Worm (Caenorhabditis elegans): ENCODE results near the gene Y24D9A.7.

Y24D9A.7 gene

DNA sequence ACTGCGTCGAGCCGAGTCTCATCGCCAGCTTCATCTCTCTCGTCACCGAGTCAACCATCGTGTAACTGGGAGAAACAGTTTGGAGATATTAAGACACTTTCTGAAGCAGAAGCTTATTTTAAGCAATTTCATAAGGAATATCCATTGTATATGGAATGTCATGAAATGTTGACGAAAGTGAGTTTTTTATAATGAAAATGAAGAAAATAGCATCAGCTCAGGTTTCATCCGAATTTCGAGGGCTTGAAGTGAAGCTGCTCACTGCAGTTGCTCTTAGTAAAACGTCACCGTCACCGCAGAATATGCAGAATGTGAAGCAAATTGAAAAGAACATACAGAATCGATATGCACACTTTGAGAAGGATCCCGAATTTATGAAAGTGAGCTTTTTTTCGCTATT lies 8.1 kb upstream of the Y24D9A.7 start:
- TF ChIP-seq unc-62 (GFP tag; optimal IDR thresholded peaks at IDR 0.05), result no peak

DNA sequence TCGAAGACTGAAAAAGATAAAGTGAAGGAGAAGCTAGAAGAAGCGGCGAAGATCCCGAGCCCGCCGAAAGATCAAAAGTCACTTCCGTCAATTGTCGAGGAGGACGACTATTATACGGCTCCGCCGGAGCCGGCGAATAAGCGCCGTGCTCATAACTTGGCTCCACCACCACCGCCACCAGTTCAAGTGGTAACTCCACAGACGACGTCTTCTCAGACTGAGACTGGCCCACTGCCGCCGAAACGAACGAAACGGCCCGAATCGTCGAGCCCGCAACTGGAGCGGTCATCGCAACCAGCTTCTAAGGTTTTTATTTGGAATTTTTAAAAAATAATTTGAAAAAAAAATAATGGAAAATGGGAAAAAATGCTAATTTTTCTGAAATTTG lies 7.0 kb upstream of the Y24D9A.7 start:
- no peak for TF ChIP-seq unc-62 (GFP tag; optimal IDR thresholded peaks at IDR 0.05)

DNA sequence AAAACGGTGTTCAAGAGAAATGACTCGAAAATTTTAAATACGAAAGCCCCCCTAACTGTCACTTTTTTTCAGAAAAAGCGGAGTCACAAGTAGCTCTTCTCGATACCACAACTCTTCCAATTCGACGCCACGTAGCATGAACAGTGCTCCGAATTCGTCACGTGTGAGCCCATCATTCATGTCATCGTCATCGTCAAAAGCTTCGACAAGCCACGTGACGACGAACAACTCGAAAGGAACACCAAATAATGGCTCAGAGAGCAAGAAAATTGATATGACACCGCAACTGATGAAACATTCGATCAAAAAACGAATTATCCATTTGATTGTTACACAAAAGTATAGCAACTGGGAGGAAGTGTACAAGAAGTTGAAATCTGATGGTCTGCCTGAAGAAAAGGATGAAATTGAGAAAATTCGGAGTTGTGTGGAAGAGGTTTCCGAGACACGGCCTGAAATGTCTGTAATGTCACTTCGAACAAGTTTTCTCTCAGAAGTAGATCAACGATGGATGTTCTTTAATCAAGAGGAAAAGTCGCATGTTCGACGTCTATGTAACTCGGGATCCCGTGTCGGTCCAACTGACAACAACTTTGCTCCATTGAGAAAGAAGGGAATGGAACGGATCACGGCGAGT lies 6.5 kb upstream of the Y24D9A.7 start:
- no peak for TF ChIP-seq unc-62 (GFP tag; optimal IDR thresholded peaks at IDR 0.05)

DNA sequence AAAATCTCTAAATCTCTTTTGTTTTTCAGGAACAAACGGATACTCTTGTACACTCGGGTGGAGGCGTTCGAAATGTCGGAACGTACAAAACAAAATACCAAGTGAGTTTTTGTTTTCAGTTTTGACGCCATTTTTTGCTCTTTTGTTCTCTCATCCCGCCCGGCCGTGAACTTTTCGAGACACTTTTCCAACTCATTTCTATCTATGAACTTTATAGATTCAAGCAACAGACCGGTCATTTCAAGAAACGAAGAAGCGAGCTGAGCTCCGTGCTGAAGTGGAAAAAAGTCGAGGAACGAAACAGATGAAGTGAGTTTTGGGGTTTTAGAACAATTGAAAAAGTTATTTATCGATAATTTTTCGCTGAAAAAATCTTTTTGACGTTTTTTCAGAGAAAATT lies 5.6 kb upstream of the Y24D9A.7 start:
- no peak for TF ChIP-seq unc-62 (GFP tag; optimal IDR thresholded peaks at IDR 0.05)

DNA sequence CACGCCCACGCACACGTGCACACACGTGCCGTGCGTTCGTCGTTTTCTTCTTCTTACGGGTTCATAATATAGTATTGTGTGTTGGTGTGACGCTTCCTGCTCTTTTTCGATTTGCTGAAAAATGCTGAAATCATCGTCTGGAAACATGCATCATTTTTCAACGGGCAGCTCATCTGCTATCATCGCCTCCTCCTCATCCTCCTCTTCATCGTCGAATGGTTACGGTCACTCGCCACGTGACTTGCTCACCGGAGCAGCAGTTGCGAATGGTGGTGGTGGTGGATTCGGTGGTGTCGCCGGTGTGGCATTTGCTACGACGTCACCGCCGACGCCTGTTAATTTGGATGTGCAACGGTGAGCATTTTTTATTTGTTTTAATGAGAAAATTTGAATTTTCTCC lies 3.7 kb upstream of the Y24D9A.7 start:
- TF ChIP-seq unc-62 (GFP tag; optimal IDR thresholded peaks at IDR 0.05), result no peak

DNA sequence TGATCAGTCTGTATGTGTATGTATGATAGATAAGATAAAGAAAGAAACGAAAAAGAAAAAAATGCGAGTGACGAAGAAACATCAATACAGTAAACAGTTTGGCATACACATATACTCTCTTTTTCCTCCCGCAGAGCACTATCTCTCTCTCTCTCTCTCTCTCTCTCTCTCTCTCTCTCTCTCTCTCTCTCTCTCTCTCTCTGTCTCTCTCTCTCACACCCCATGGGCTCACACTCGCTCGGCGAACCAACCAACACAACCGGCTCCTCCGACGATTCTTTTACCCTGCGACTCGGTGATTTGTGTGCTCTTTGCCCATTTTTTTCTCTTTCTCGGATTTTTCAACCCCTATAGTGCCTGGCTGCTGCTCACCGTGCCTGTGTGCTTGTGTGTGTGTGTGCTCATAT lies 2.1 kb upstream of the Y24D9A.7 start:
- no peak for TF ChIP-seq unc-62 (GFP tag; optimal IDR thresholded peaks at IDR 0.05)

DNA sequence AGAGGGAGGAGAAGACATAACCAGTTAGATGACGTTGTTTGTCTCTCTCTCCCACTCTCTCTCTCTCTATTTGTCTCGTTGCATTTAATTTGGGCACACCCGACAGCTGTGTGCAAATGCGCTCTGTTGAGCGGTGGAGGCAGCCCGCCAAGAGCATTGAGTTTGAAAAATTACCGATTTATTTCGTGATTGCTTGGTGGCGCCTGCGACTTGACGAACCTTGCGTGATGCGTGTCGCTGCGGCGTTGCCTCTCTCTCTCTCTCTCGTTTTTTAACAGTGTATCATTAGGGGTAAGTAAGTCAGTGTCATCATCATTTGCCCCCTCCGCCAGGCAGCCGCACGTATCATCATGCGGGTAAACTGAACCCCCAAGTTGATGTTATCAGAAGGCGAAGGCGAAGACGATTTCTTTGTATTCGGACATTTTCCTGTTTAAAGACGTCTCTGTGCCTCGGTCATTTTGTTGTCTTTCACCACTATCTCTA lies 1.1 kb upstream of the Y24D9A.7 start:
- TF ChIP-seq unc-62 (GFP tag; optimal IDR thresholded peaks at IDR 0.05), result no peak

DNA sequence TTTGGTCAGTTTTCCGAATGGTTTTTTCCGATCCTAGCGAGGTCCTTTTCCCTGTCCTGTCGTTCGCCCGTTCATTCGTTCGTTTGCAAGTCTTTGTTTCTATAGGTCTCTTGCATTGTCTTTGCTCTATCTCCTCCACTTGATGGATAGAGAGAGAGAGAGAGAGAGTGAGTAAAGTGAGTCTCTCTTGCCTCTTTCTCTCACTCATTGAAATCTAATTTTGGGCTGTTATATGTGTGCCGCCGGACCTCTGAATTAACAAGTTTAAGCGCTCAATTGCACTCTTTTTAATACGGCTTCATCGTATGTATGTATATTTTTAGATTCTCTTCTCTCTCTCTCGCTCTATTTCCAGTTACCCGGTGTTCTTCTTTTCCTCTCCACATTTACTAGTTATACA lies 1.1 kb downstream of the Y24D9A.7 start:
- no peak for TF ChIP-seq unc-62 (GFP tag; optimal IDR thresholded peaks at IDR 0.05)

DNA sequence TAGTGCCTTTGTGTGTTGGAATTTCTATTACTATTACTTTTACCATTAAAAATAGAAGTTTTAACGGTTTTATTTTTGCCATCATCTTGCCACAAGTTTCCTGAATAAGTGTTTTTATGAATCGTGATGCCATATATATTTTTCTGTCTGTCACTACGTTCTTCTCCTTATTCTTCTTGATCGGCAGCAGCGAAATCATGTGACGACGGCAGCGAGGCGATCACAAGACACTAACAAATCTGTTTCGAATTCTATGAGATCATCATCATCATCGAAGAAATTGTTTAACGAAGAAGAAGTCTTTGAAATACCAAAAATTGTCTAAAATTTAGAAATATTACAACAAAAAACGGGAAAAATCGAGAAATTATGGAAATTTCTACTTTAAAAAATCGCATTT lies 2.6 kb downstream of the Y24D9A.7 start:
- TF ChIP-seq unc-62 (GFP tag; optimal IDR thresholded peaks at IDR 0.05), result no peak

DNA sequence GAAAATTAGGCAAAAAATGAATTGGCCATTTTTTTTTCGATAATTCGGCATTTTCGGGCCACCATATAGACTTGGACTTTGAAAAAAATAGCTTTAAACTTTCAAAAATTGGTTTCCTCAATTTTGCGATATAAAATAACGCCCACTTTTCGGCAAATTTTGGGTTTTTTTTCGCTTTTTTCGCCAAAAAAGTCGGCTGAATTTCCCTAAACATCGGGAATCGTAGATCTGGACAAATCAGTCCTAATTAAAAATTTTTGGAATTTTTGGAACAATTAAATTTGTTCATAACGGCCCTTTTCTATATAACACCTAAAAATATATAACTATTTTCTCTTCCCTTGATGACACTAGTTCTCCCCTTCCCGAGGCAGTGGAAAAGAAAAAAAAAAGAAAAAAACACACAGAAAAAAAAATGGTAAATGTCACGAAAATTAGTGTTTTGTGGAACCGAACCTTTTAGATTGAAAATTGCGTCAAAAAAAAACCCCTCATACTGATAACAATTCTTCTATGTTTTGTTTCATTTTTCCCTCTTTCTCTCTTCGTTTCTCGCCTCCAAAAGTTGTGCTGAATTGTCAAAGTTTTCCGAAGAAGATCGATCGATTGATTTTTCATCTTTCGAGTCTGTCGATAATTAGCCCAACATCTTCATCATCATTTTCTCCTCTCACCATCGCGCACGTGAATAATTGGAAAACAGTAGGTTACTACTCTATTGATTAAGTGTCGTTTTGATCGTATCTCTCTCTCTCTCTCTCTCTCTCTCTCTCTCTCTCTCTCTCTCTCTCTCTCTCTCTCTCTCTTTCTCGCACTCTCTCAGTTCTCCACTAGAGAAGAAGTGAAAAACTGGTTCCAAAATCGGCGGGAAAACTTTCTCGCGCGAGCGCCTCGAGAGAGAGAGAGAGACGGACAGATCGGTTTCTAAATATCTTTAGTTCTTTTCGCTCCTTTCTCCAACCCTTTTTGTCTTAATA lies 4.3 kb downstream of the Y24D9A.7 start, which contains the start of gene Y24D9A.6:
Gene Y24D9A.6 (minus strand): TSS at position 51 of the 977 bp plus-strand sequence.
- TF ChIP-seq unc-62 (GFP tag; optimal IDR thresholded peaks at IDR 0.05), result no peak

DNA sequence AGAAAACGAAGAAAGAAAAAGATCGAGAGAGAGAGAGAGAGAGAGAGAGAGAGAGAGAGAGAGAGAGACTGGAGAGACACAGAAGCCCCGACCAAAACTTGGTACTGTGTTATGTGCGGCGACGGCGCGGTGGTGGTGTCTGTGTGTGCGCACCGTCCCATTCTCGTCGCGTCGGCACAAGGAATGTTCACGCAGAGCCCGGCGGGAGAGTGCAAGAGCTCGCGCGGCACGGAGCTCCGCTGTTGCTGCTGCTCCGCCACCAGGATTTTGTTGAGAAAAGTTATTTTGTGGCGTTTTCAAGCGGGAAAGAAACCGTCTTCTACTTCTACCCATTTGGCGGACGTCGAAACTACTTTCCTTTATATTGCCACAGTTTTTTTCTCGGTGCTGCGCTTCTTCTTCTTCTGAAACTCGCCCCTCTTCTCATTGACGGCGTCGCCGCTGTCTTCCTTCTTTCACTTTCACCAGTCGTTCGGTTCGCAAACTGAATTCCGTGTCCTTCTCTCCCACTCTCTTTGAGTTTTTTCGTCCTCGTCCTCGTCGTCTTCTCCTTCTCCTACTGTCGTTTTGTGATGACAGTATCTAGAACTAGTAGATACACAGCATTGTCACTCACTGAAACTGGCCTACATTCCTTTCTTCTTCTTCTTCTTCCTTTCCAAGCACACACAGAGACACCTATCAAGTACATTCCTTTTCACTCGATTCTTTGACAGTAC lies 5.4 kb downstream of the Y24D9A.7 start:
- no peak for TF ChIP-seq unc-62 (GFP tag; optimal IDR thresholded peaks at IDR 0.05)

DNA sequence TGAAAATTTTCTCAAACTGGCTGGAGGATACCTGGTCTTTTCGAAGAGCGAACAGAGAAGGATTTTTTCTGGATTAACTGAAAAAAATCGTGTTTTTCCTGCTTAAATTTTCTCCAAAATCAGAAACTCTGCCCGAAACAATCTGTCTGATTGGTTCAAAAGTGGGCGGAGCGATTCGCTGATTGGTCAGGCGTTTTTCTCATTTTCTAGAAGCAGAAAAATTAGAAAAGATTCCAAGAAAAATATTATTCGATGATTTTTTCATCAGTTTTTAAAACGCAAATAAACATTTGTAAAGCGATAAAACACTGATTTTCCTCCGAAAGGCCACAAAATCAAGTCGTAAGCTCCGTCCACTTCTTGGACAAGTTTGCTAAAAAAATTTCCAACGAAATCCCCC lies 6.1 kb downstream of the Y24D9A.7 start:
- no peak for TF ChIP-seq unc-62 (GFP tag; optimal IDR thresholded peaks at IDR 0.05)

DNA sequence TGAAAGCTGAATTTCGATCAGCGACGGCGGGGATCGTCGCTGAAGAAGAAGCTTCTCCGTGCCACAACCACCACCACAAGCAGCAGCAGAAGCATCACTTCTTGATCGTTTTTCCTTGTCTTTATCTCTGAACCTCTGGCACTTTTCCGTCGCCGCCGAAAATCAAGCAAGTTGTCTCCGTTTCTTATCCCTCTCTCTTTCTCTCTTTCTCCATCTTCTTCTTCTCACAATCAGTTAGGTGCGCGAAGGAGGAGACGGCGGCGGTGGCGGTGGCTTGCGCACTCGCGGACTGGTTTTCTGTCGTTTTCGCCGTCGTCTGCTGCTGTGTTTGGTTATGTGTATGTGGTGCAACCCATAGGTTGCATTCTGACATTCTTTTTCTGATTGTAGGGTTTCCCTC lies 6.6 kb downstream of the Y24D9A.7 start:
- TF ChIP-seq unc-62 (GFP tag; optimal IDR thresholded peaks at IDR 0.05), result no peak

DNA sequence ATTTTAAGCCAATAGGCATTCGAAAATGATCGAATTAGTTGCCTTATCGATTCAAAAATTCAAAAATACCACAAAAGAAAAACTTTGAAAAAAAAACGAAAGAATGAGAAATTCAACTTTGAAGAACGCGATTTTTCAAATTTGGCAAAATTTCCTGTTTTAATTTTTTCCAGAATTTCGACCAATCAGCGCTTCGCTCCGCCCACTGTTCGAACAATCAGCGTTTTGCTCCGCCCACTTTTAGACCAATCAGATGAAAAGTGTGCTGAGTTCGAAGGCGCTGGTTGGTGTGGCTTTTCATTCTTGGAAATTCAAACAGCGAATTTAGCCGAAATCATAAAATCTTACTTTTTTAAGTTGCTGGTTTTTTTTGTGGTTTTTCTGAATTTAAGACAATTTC lies 7.4 kb downstream of the Y24D9A.7 start:
- no peak for TF ChIP-seq unc-62 (GFP tag; optimal IDR thresholded peaks at IDR 0.05)

DNA sequence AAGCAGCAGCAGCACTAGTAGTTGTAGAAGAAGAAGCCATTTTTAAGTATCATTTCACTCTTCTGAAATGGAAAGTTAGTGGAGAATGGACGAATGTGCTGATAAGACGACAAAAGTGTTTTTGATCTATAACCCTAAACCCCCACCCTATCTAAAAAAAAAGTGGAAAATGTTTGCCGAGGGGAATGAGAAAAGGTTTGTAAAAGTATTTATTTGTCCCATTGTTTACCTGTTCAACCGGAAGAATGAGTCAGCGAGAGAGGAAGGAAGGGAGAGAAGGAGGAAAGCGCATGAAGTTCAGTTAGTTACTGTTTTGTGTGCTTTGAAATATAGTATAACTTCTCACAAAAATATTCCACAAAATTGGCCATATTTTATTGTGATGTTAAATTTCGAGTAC lies 7.9 kb downstream of the Y24D9A.7 start:
- no peak for TF ChIP-seq unc-62 (GFP tag; optimal IDR thresholded peaks at IDR 0.05)
